Fruit fly (Drosophila melanogaster) S2 (cell line): ENCODE results near the gene CG32533.

Source experiments
- CG8478 ChIP-seq: fragments of >200 bp; optimal IDR thresholded peaks from 2 replicates; lab custom pipeline; 2018
- CTCF ChIP-seq, 2 experiments: fragments of >200 bp; optimal IDR thresholded peaks; 2 replicates each; lab custom pipeline; 2018

DNA sequence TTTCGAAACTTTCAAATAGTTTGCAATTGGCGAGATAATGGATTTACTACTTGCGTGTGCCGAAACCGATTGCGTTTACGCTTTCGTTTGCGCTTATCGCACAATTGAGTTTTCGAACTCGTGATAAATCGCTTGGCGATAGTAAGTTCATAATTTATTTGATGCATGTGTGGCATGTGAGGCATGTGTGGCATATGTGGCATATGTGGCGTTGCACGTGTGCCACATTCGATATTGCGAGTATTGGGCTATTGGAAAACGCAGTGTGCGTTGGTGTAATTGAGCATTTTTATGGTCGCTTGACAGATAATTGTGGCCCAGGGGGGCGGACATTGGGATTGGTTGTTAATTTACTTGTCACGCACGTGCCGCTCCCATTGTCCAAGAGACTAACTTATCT lies 45.4 kb downstream of the CG32533 start:
- TF ChIP-seq CTCF (optimal IDR thresholded peaks at IDR 0.05; lab: Kevin White, UChicago) = no peak
- TF ChIP-seq CG8478 (lab: Kevin White, UChicago) = no peak
